Worm (Caenorhabditis elegans): ENCODE results near the gene C18G1.1.
"Not testable (repeated sequence)": the region's sequence is repeated elsewhere in the genome, so short reads cannot be mapped to it uniquely, and the experiment has no call there.

C18G1.1 gene

DNA sequence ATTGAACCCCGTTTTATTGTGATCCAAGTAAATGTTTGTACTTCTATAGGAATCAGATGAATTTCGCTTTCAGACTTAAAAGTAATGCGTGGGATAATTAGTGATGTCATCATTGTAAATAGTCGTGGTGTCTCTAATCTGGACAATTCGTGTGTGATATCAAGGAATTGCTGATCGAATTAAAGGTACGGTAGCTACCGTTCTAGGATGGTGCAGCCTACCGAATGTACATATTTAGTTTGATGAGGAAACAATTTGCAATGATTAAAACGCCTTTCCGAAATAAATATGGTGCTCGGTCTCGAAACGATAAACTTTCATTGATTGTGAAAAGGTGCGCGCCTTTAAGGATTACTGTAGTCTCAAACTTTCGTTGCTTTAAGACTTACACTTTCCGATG, 19.2 kb upstream of the C18G1.1 start:
- no peak for TF ChIP-seq tbx-11 (GFP tag; IDR thresholded peaks at IDR 0.05)
- no peak for TF ChIP-seq tra-4 (tag; optimal IDR thresholded peaks at IDR 0.05)
- TF ChIP-seq hnd-1 (tag; optimal IDR thresholded peaks at IDR 0.05) = no peak
- no peak for TF ChIP-seq hmg-4 (GFP tag; optimal IDR thresholded peaks at IDR 0.05)

ce11 chrV:4760674-4761073, 17.1 kb upstream of the C18G1.1 start, which contains the start of gene bgnt-1.4:
Gene bgnt-1.4, plus strand, starts transcription at chrV:4760974.
- not testable (repeated sequence) for TF ChIP-seq ceh-36 (tag; optimal IDR thresholded peaks at IDR 0.05); flt-1 (GFP tag; IDR thresholded peaks at IDR 0.05); B0310.2 (tag; optimal IDR thresholded peaks at IDR 0.05)

- TF ChIP-seq ceh-13 (GFP tag; optimal IDR thresholded peaks at IDR 0.05) (no peak), sea-1 (GFP tag; conservative IDR thresholded peaks at IDR 0.05) (no peak), ceh-36 (tag; optimal IDR thresholded peaks at IDR 0.05) (no peak), ets-7 (tag; optimal IDR thresholded peaks at IDR 0.05) (no peak), flt-1 (GFP tag; IDR thresholded peaks at IDR 0.05) (no peak), tbx-11 (GFP tag; IDR thresholded peaks at IDR 0.05) (no peak)
Observed at ce11 chrV:4766501-4766900, 11.3 kb upstream of the C18G1.1 start, which contains the start of gene C18G1.8. Gene C18G1.8, minus strand, starts transcription at chrV:4766601.

DNA sequence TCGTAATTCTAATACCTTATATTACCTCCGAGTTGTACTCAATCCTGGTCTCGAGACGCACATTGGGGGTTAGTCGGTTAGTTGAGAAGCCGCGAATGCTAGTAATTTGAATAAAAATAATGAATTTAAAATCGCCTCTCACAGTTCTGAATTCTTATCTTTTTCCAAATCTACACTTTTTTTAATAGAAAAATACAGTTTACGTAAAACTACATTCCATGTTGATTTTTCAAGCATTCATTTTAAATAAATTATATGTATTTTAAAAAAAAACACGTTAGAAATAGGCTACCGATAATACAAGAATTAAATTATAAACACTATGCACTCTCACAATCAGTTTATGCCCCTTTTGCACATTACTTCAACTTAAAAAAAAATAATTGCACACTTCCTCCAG, 8.1 kb upstream of the C18G1.1 start, which contains the start of gene C18G1.9:
Gene C18G1.9 (minus strand): TSS at position 101 of the 400 bp plus-strand sequence.
- TF ChIP-seq F13C5.2 (tag; optimal IDR thresholded peaks at IDR 0.05) (no peak), sea-1 (GFP tag; conservative IDR thresholded peaks at IDR 0.05) (no peak), tra-4 (tag; optimal IDR thresholded peaks at IDR 0.05) (no peak), ets-7 (tag; optimal IDR thresholded peaks at IDR 0.05) (no peak)

DNA sequence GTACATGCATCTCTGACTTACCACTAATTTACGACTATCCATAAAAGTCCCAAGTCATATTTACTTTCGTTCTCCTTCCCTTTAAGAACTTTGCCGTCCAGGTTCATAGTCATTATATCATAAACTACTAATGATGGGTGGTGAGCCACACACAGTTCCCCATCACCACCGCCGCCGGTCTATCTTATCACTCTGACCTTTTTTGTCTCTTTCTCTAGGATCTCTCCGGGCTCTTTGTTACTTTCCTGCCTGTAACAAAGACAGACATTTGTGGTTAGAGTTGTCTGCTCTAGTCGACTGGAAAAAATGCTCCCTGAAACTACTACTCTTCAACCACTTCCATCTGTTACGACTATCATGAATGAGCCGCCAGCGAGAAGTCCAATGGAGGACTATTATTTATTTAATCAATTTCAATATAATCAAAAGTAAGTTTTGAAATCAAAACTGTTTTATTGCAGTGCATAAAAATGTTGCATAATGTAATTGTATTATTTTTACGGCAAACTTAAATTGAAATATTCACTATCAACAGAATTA, 7.3 kb upstream of the C18G1.1 start, which contains the start of gene elt-7:
Gene elt-7 (plus strand): TSS at position 263 of the 540 bp plus-strand sequence.
- TF ChIP-seq hmbx-1 (tag; optimal IDR thresholded peaks at IDR 0.05) (no peak), flt-1 (GFP tag; IDR thresholded peaks at IDR 0.05) (no peak), tbx-37 (GFP tag; conservative IDR thresholded peaks at IDR 0.05) (no peak), tra-4 (tag; optimal IDR thresholded peaks at IDR 0.05) (no peak), B0310.2 (tag; optimal IDR thresholded peaks at IDR 0.05) (no peak), ceh-36 (tag; optimal IDR thresholded peaks at IDR 0.05) (no peak), sea-1 (GFP tag; conservative IDR thresholded peaks at IDR 0.05) (no peak), tbx-11 (GFP tag; IDR thresholded peaks at IDR 0.05) (no peak), ets-7 (tag; optimal IDR thresholded peaks at IDR 0.05) (no peak), ceh-13 (GFP tag; optimal IDR thresholded peaks at IDR 0.05) (no peak), hmg-4 (GFP tag; optimal IDR thresholded peaks at IDR 0.05) (no peak), hnd-1 (tag; optimal IDR thresholded peaks at IDR 0.05) (no peak), scrt-1 (GFP tag; IDR thresholded peaks at IDR 0.05) (no peak), F13C5.2 (tag; optimal IDR thresholded peaks at IDR 0.05) (no peak), aly-1 (tag; optimal IDR thresholded peaks at IDR 0.05) (no peak), ama-1 (optimal IDR thresholded peaks at IDR 0.05) (no peak), pes-1 (GFP tag; IDR thresholded peaks at IDR 0.05) (no peak)

DNA sequence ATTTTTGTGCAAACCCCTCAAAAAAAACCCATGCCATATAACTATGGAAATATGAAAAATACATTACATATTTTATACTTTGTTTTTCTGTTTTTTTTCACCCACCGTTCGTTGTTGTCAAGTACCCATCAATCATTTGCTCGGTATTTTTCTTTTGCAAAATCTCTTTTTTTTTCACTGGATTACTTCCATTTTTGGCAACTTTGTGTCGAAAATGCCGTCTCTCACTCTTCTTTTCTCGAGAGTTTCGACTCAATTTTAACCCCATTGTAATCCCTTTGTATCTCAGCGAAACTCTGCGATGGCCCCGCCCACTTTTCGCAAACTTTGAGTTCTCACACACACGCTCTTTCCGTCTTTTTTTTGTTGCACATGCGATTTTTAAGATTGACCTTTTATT, 2.6 kb upstream of the C18G1.1 start:
- TF ChIP-seq tbx-37 (GFP tag; conservative IDR thresholded peaks at IDR 0.05) (no peak), B0310.2 (tag; optimal IDR thresholded peaks at IDR 0.05) (no peak), tbx-11 (GFP tag; IDR thresholded peaks at IDR 0.05) (no peak), ceh-36 (tag; optimal IDR thresholded peaks at IDR 0.05) (no peak), ama-1 (optimal IDR thresholded peaks at IDR 0.05) (no peak), hmbx-1 (tag; optimal IDR thresholded peaks at IDR 0.05) (no peak), flt-1 (GFP tag; IDR thresholded peaks at IDR 0.05) (no peak), hmg-4 (GFP tag; optimal IDR thresholded peaks at IDR 0.05) (no peak), aly-1 (tag; optimal IDR thresholded peaks at IDR 0.05) (no peak), ceh-13 (GFP tag; optimal IDR thresholded peaks at IDR 0.05) (no peak), ets-7 (tag; optimal IDR thresholded peaks at IDR 0.05) (no peak), sea-1 (GFP tag; conservative IDR thresholded peaks at IDR 0.05) (no peak), hnd-1 (tag; optimal IDR thresholded peaks at IDR 0.05) (no peak), pes-1 (GFP tag; IDR thresholded peaks at IDR 0.05) (no peak)

ce11 chrV:4783313-4783712, 5.6 kb downstream of the C18G1.1 start, which contains the start of gene Y60C6A.1:
Gene Y60C6A.1, plus strand, starts transcription at chrV:4783613.
- TF ChIP-seq B0310.2 (tag; optimal IDR thresholded peaks at IDR 0.05) (no peak), hmg-4 (GFP tag; optimal IDR thresholded peaks at IDR 0.05) (no peak), tbx-37 (GFP tag; conservative IDR thresholded peaks at IDR 0.05) (no peak), ama-1 (optimal IDR thresholded peaks at IDR 0.05) (no peak), tra-4 (tag; optimal IDR thresholded peaks at IDR 0.05) (no peak), ceh-36 (tag; optimal IDR thresholded peaks at IDR 0.05) (no peak), aly-1 (tag; optimal IDR thresholded peaks at IDR 0.05) (no peak), ets-7 (tag; optimal IDR thresholded peaks at IDR 0.05) (no peak), tbx-11 (GFP tag; IDR thresholded peaks at IDR 0.05) (no peak), flt-1 (GFP tag; IDR thresholded peaks at IDR 0.05) (no peak), scrt-1 (GFP tag; IDR thresholded peaks at IDR 0.05) (no peak), ceh-13 (GFP tag; optimal IDR thresholded peaks at IDR 0.05) (no peak), hnd-1 (tag; optimal IDR thresholded peaks at IDR 0.05) (no peak), sea-1 (GFP tag; conservative IDR thresholded peaks at IDR 0.05) (no peak), F13C5.2 (tag; optimal IDR thresholded peaks at IDR 0.05) (no peak), pes-1 (GFP tag; IDR thresholded peaks at IDR 0.05) (no peak), hmbx-1 (tag; optimal IDR thresholded peaks at IDR 0.05) (no peak)

DNA sequence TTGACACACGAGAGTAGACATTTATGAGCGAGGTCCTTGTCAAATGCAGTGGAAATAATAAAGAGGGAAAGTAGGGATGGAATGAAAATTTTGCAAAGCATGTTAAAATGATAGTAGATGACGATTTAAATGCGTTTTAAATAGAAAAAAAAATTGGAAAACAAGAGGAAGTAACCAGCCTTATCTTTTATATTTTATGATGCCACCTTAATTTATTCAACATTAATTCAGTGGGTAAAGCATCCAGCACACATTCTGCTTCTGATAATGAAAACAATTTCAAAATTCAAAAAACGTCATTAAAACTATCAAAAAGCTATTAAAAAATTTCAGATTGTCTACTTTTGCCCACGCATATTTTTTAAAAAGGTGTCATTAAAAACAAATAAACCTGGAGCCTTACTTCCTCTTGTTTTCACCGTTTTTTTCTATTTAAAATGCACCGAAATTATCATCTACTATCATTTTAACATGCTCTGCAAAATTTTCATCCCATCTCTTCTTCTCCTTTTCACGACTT, 7.6 kb downstream of the C18G1.1 start, which contains the start of the genes Y60C6A.2 and Y60C6A.3:
Gene Y60C6A.2 (minus strand): TSS at position 101 of the 520 bp plus-strand sequence.
Gene Y60C6A.3 (plus strand): TSS at position 470 of the 520 bp plus-strand sequence.
- no peak for TF ChIP-seq flt-1 (GFP tag; IDR thresholded peaks at IDR 0.05)
- TF ChIP-seq scrt-1 (GFP tag; IDR thresholded peaks at IDR 0.05) = no peak
- no peak for TF ChIP-seq aly-1 (tag; optimal IDR thresholded peaks at IDR 0.05)
- TF ChIP-seq hmg-4 (GFP tag; optimal IDR thresholded peaks at IDR 0.05) = no peak
- no peak for TF ChIP-seq ceh-13 (GFP tag; optimal IDR thresholded peaks at IDR 0.05)
- no peak for TF ChIP-seq B0310.2 (tag; optimal IDR thresholded peaks at IDR 0.05)
- TF ChIP-seq ceh-36 (tag; optimal IDR thresholded peaks at IDR 0.05) = no peak
- no peak for TF ChIP-seq tra-4 (tag; optimal IDR thresholded peaks at IDR 0.05)

All from whole organism, early embryonic.